Worm (Caenorhabditis elegans): ENCODE measurements around the gene sru-29.

- TF ChIP-seq fos-1 (tag; optimal IDR thresholded peaks at IDR 0.05) (no peak), mdl-1 (tag; optimal IDR thresholded peaks at IDR 0.05) (no peak), ZK546.5 (tag; optimal IDR thresholded peaks at IDR 0.05) (no peak), ceh-82 (tag; optimal IDR thresholded peaks at IDR 0.05) (no peak), unc-39 (tag; optimal IDR thresholded peaks at IDR 0.05) (no peak), aly-2 (tag; optimal IDR thresholded peaks at IDR 0.05) (no peak), nhr-11 (tag; optimal IDR thresholded peaks at IDR 0.05) (no peak), nhr-237 (tag; optimal IDR thresholded peaks at IDR 0.05) (no peak)
Observed at ce11 chrV:9794997-9795396, 16.3 kb upstream of the sru-29 start.
